Worm (Caenorhabditis elegans) whole organism, L4/young adult: ENCODE measurements around the gene F55E10.2.
"Not testable (repeated sequence)": the region's sequence is repeated elsewhere in the genome, so short reads cannot be mapped to it uniquely, and the experiment has no call there.

ENCODE experiments used
- W03F9.2 ChIP-seq: fragments of 150-350 bp; optimal IDR thresholded peaks from 2 replicates; lab custom pipeline; 2014; ENCODE audit warnings: missing biosample characterization, missing genetic modification characterization
- dao-5 ChIP-seq: sonication (generic microtip); optimal IDR thresholded peaks from 2 replicates; lab custom pipeline; 2016; ENCODE audit warnings: missing genotype, missing genetic modification characterization, moderate library complexity, missing compliant biosample characterization
- him-1 ChIP-seq: sonication (generic microtip); optimal IDR thresholded peaks from 2 replicates; lab custom pipeline; 2016; ENCODE audit warnings: missing genotype, missing genetic modification reagents, missing genetic modification characterization, missing compliant biosample characterization

F55E10.2 gene

ce11 chrX:8340393-8340792, at the start of gene F55E10.2:
F55E10.2 (plus strand) TSS chrX:8340693.
- no peak for TF ChIP-seq him-1 (tag; lab: Kevin White, UChicago)
- TF ChIP-seq dao-5 (tag; lab: Kevin White, UChicago), result no peak
- no peak for TF ChIP-seq W03F9.2 (tag; lab: Kevin White, UChicago)

DNA sequence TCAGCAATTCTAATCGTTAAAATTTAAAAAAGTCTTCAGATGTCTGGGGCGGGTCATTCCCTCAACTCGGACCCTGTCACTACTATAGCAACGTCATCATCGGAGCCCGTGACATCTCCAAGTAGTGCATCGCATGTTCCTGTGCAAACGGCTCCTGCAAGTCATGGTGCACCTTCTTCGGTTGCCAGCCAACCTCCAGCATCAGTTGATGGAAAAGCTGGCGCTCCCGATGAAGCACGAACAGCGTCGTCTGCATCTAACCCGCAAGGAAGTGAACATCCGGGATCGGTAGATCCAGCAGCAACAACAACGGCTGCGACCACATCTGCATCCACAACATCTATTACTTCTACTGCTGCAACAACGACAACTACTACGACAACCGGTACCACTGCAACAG, 45.9 kb upstream of the F55E10.2 start, which contains the start of gene R09F10.3:
TSS of gene R09F10.3 (plus strand) at position 40 of the 400 bp plus-strand sequence.
- TF ChIP-seq W03F9.2 (tag; lab: Kevin White, UChicago) (no peak), him-1 (tag; lab: Kevin White, UChicago) (no peak), dao-5 (tag; lab: Kevin White, UChicago) (no peak)

- TF ChIP-seq dao-5 (tag; lab: Kevin White, UChicago) (no peak), W03F9.2 (tag; lab: Kevin White, UChicago) (no peak), him-1 (tag; lab: Kevin White, UChicago) (no peak)
These were observed 43.2 kb upstream of the F55E10.2 start for ce11 chrX:8297333-8297732.

ce11 chrX:8299554-8299953, 40.9 kb upstream of the F55E10.2 start, which contains the start of gene ced-13:
ced-13 (minus strand) TSS chrX:8299654.
- no peak for TF ChIP-seq dao-5 (tag; lab: Kevin White, UChicago)

ce11 chrX:8302299-8302698, 38.2 kb upstream of the F55E10.2 start, which contains the start of gene inx-5:
inx-5 (minus strand) TSS chrX:8302399.
- TF ChIP-seq dao-5 (tag; lab: Kevin White, UChicago) (no peak), him-1 (tag; lab: Kevin White, UChicago) (no peak), W03F9.2 (tag; lab: Kevin White, UChicago) (no peak)

DNA sequence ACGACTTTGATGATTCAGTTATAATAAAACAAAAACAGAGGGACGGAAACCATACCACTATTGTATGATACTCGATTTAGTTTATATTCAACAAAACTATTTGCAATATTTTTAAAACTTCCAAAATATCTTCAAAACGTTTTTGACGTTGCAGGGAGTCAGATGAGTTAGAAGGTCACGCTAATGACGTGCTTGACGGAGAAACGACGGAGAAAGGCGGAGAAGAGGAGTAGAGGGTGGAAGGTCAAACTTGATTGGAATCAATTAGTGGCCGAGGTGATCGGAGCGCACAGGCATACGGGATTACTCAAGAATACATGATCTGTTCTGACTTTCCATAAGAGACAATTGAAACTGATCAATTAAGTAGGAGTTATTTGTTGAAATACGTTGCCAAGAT, 37.7 kb upstream of the F55E10.2 start:
- TF ChIP-seq W03F9.2 (tag; lab: Kevin White, UChicago), result no peak
- TF ChIP-seq him-1 (tag; lab: Kevin White, UChicago), result no peak
- no peak for TF ChIP-seq dao-5 (tag; lab: Kevin White, UChicago)

DNA sequence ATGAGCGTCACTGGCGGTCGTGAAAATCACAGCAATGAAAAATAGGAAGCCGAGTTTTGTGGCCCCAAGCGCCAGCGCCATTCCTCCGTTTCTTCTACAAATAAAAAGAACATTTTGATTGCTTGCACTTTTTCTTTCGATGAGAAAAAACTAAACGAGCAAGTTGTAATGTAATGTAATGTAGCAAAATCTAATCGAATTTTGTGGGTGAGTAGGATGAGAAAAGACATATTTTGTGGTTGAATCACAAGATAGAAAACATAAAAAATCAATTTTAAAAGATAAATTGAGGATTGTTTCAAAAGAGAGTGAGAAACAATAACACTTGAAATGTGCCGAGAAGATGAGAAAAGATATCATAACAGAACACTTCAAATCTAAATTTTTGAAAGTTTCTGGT, 32.9 kb upstream of the F55E10.2 start, which contains the start of gene R09F10.5:
TSS of gene R09F10.5 (minus strand) at position 101 of the 400 bp plus-strand sequence.
- TF ChIP-seq dao-5 (tag; lab: Kevin White, UChicago), result no peak
- TF ChIP-seq him-1 (tag; lab: Kevin White, UChicago), result no peak
- no peak for TF ChIP-seq W03F9.2 (tag; lab: Kevin White, UChicago)

DNA sequence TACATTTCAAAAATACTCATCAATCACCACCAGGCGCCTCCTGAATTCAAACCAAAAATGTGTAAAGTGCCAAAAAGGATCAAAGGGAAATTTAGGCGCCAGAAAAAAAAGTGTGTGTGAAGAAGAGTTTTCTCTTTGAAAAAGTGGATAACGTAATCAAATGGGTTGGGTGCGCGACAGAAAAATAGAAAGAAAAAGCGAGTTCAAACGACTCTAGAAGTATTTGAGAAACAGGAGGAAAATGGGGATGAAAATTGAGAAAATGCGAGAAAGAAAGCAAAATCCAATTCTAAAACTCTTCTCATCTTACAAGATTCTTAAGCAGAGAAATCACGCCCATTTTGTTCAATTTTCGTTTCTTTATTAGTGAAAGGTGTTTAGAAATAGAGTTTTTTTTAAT, 32.0 kb upstream of the F55E10.2 start:
- TF ChIP-seq dao-5 (tag; lab: Kevin White, UChicago) (no peak), him-1 (tag; lab: Kevin White, UChicago) (no peak), W03F9.2 (tag; lab: Kevin White, UChicago) (no peak)

ce11 chrX:8310747-8311146, 29.7 kb upstream of the F55E10.2 start:
- TF ChIP-seq W03F9.2 (tag; lab: Kevin White, UChicago) (no peak), dao-5 (tag; lab: Kevin White, UChicago) (no peak), him-1 (tag; lab: Kevin White, UChicago) (no peak)

ce11 chrX:8311590-8311989, 28.9 kb upstream of the F55E10.2 start:
- TF ChIP-seq W03F9.2 (tag; lab: Kevin White, UChicago) (no peak), dao-5 (tag; lab: Kevin White, UChicago) (no peak), him-1 (tag; lab: Kevin White, UChicago) (no peak)

- TF ChIP-seq W03F9.2 (tag; lab: Kevin White, UChicago) (no peak), him-1 (tag; lab: Kevin White, UChicago) (no peak), dao-5 (tag; lab: Kevin White, UChicago) (no peak)
These were observed 21.5 kb upstream of the F55E10.2 start, which contains the start of gene srh-11 for ce11 chrX:8318950-8319349. srh-11 (minus strand) TSS chrX:8319050.

ce11 chrX:8320889-8321288, 19.6 kb upstream of the F55E10.2 start, which contains the start of gene pqn-57:
pqn-57 (minus strand) TSS chrX:8320989.
- TF ChIP-seq him-1 (tag; lab: Kevin White, UChicago), result no peak
- TF ChIP-seq dao-5 (tag; lab: Kevin White, UChicago), result no peak
- no peak for TF ChIP-seq W03F9.2 (tag; lab: Kevin White, UChicago)

DNA sequence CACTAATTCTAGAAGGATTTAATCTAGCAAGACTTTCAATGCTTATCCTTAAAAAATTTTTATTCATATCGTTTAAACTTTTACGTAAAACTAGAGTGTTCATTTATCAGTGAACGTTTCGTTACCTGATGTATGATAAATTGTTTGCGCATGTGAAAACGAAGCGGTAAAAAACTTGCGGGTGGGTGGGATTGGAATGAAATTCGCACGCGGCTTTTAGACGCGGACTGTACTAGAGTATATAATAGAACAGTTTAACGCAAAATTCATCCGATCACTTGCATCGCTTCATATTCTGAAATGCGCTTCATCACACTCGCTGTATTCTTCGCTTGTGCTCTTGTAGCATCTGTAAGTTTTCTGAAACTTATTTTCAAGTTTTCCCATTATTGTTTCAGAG, 18.7 kb upstream of the F55E10.2 start, which contains the start of gene abu-9:
TSS of gene abu-9 (plus strand) at position 301 of the 400 bp plus-strand sequence.
- TF ChIP-seq W03F9.2, dao-5, him-1 (tag; lab: Kevin White, UChicago): not testable (repeated sequence)

- TF ChIP-seq W03F9.2 (tag; lab: Kevin White, UChicago), result no peak
These were observed 17.1 kb upstream of the F55E10.2 start, which contains the start of gene R09F10.1 for ce11 chrX:8323371-8323770. R09F10.1 (plus strand) TSS chrX:8323592.
